Fruit fly (Drosophila melanogaster) whole organism, embryonic: ENCODE data around the gene mRpS10.
A peak's percentile ranks its signal among the peaks of the same experiment; 100 is the strongest.

Source experiments
- Antp ChIP-seq: fragments of 200-800 bp; sonication (Bioruptor generic); optimal IDR thresholded peaks from 3 replicates; lab custom pipeline; 2016; ENCODE audit warnings: missing biosample characterization, missing genetic modification characterization
- CG11695 ChIP-seq: fragments of 200-800 bp; sonication (Bioruptor generic); IDR thresholded peaks from 3 replicates; pipeline ENCODE4 v1.3.6; 2022; ENCODE audit warnings: missing biosample characterization, missing genetic modification characterization
- CG13123 ChIP-seq: fragments of 200-800 bp; sonication (Bioruptor generic); optimal IDR thresholded peaks from 2 replicates; lab custom pipeline; 2016; ENCODE audit warnings: missing biosample characterization, missing genetic modification characterization
- CG13287 ChIP-seq: fragments of 200-800 bp; sonication (Bioruptor generic); IDR thresholded peaks from 2 replicates; pipeline ENCODE4 v1.3.6; 2022; ENCODE audit warnings: missing biosample characterization, missing genetic modification characterization; ENCODE audit not compliant: partially characterized antibody
- CG14014 ChIP-seq: fragments of 200-800 bp; sonication (Bioruptor generic); IDR thresholded peaks from 2 replicates; pipeline ENCODE4 v1.3.6; 2022; ENCODE audit warnings: missing biosample characterization, missing genetic modification characterization
- CG15073 ChIP-seq: fragments of 200-800 bp; sonication (Bioruptor generic); optimal IDR thresholded peaks from 2 replicates; lab custom pipeline; 2016; ENCODE audit warnings: missing biosample characterization, missing genetic modification characterization
- CG15601 ChIP-seq: fragments of 200-800 bp; sonication (Bioruptor generic); optimal IDR thresholded peaks from 3 replicates; lab custom pipeline; 2019; ENCODE audit warnings: missing biosample characterization, mild to moderate bottlenecking, missing genetic modification characterization, moderate library complexity
- CG18262 ChIP-seq: fragments of 200-800 bp; optimal IDR thresholded peaks from 3 replicates; lab custom pipeline; 2019; ENCODE audit warnings: missing biosample characterization, mild to moderate bottlenecking, missing genetic modification characterization, moderate library complexity
- CG18619 ChIP-seq: fragments of 200-800 bp; sonication (Bioruptor generic); optimal IDR thresholded peaks from 3 replicates; lab custom pipeline; 2017; ENCODE audit warnings: missing biosample characterization, mild to moderate bottlenecking, missing genetic modification characterization
- CG2712 ChIP-seq: fragments of 200-800 bp; optimal IDR thresholded peaks from 3 replicates; lab custom pipeline; 2019; ENCODE audit warnings: missing biosample characterization, mild to moderate bottlenecking, missing genetic modification characterization, moderate library complexity
- CG32532 ChIP-seq: fragments of 200-800 bp; sonication (Bioruptor generic); IDR thresholded peaks from 2 replicates; pipeline ENCODE4 v1.3.6; 2022; ENCODE audit warnings: missing biosample characterization, missing genetic modification characterization
- CG33557 ChIP-seq: fragments of 200-800 bp; sonication (Bioruptor generic); optimal IDR thresholded peaks from 2 replicates; lab custom pipeline; 2019; ENCODE audit warnings: missing biosample characterization, mild to moderate bottlenecking, missing genetic modification characterization, moderate library complexity
- CG34422 ChIP-seq: fragments of 200-800 bp; sonication (Bioruptor generic); IDR thresholded peaks from 3 replicates; pipeline ENCODE4 v1.3.6; 2022; ENCODE audit warnings: missing biosample characterization, missing genetic modification characterization
- CG4707 ChIP-seq: fragments of 200-800 bp; sonication (Bioruptor generic); optimal IDR thresholded peaks from 2 replicates; lab custom pipeline; 2018; ENCODE audit warnings: missing biosample characterization, mild to moderate bottlenecking, missing genetic modification characterization, moderate library complexity
- CG6683 ChIP-seq: fragments of 200-800 bp; sonication (Bioruptor generic); optimal IDR thresholded peaks from 2 replicates; lab custom pipeline; 2017; ENCODE audit warnings: missing biosample characterization, mild to moderate bottlenecking, missing genetic modification characterization, missing genetic modification reagents
- CG6689 ChIP-seq: fragments of 200-800 bp; sonication (Bioruptor generic); IDR thresholded peaks from 2 replicates; pipeline ENCODE4 v1.3.6; 2022; ENCODE audit warnings: missing biosample characterization, missing genetic modification characterization
- CG6791 ChIP-seq: fragments of 200-800 bp; sonication (Bioruptor generic); IDR thresholded peaks from 3 replicates; pipeline ENCODE4 v1.3.6; 2022; ENCODE audit warnings: missing biosample characterization, missing genetic modification characterization; ENCODE audit not compliant: partially characterized antibody
- CG7556 ChIP-seq: fragments of 200-800 bp; sonication (Bioruptor generic); optimal IDR thresholded peaks from 2 replicates; lab custom pipeline; 2017; ENCODE audit warnings: missing biosample characterization, mild to moderate bottlenecking, missing genetic modification characterization
- CG7745 ChIP-seq: fragments of 200-800 bp; sonication (Bioruptor generic); optimal IDR thresholded peaks from 2 replicates; lab custom pipeline; 2018; ENCODE audit warnings: missing biosample characterization, mild to moderate bottlenecking, missing genetic modification characterization, moderate library complexity
- CG8765 ChIP-seq: fragments of 200-800 bp; sonication (Bioruptor generic); IDR thresholded peaks from 2 replicates; pipeline ENCODE4 v1.3.6; 2022; ENCODE audit warnings: missing biosample characterization, missing genetic modification characterization
- CkIIα-i1 ChIP-seq: fragments of 200-800 bp; sonication (Bioruptor generic); IDR thresholded peaks from 2 replicates; pipeline ENCODE4 v1.3.6; 2022; ENCODE audit warnings: missing biosample characterization, missing genetic modification characterization
- Dad ChIP-seq: fragments of 200-800 bp; sonication (Bioruptor generic); optimal IDR thresholded peaks from 3 replicates; lab custom pipeline; 2016; ENCODE audit warnings: missing biosample characterization, missing genetic modification characterization
- Dp ChIP-seq: fragments of 200-800 bp; sonication (Bioruptor generic); optimal IDR thresholded peaks from 2 replicates; lab custom pipeline; 2018; ENCODE audit warnings: missing biosample characterization, mild to moderate bottlenecking, missing genetic modification characterization, moderate library complexity
- E2f1 ChIP-seq: fragments of 200-800 bp; sonication (Bioruptor generic); IDR thresholded peaks from 2 replicates; pipeline ENCODE4 v1.3.6; 2022; ENCODE audit warnings: missing biosample characterization, missing genetic modification characterization
- E2f2 ChIP-seq: fragments of 200-800 bp; sonication (Bioruptor generic); IDR thresholded peaks from 2 replicates; pipeline ENCODE4 v1.3.6; 2022; ENCODE audit warnings: missing biosample characterization, missing genetic modification characterization
- Fer1 ChIP-seq: fragments of 200-800 bp; sonication (Bioruptor generic); optimal IDR thresholded peaks from 2 replicates; lab custom pipeline; 2017; ENCODE audit warnings: missing biosample characterization, mild to moderate bottlenecking, missing genetic modification characterization
- Lhr ChIP-seq: fragments of 200-800 bp; sonication (Bioruptor generic); optimal IDR thresholded peaks from 3 replicates; lab custom pipeline; 2017; ENCODE audit warnings: mild to moderate bottlenecking, missing biosample characterization, missing genetic modification reagents, missing genetic modification characterization
- Neu2 ChIP-seq: fragments of 200-800 bp; sonication (Bioruptor generic); optimal IDR thresholded peaks from 3 replicates; lab custom pipeline; 2016; ENCODE audit warnings: missing biosample characterization, missing genetic modification characterization, borderline replicate concordance
- Nf-YB ChIP-seq: fragments of 200-800 bp; sonication (Bioruptor generic); optimal IDR thresholded peaks from 3 replicates; lab custom pipeline; 2019; ENCODE audit warnings: missing biosample characterization, mild to moderate bottlenecking, missing genetic modification characterization, moderate library complexity
- NfI ChIP-seq: fragments of 200-800 bp; sonication (Bioruptor generic); optimal IDR thresholded peaks from 3 replicates; lab custom pipeline; 2018; ENCODE audit warnings: missing biosample characterization, mild to moderate bottlenecking, missing genetic modification characterization, moderate library complexity
- Pdp1 ChIP-seq, 2 experiments: fragments of 200-800 bp; sonication (Bioruptor generic); optimal IDR thresholded peaks; 3 replicates each; lab custom pipeline; 2016; ENCODE audit warnings: missing biosample characterization in 2 of 2, missing genetic modification characterization in 2 of 2, mild to moderate bottlenecking in 1 of 2, moderate library complexity in 1 of 2
- Side ChIP-seq: fragments of 200-800 bp; sonication (Bioruptor generic); optimal IDR thresholded peaks from 2 replicates; lab custom pipeline; 2016; ENCODE audit warnings: missing biosample characterization, missing genetic modification characterization
- ab ChIP-seq: fragments of 200-800 bp; sonication (Bioruptor generic); optimal IDR thresholded peaks from 2 replicates; lab custom pipeline; 2016; ENCODE audit warnings: missing biosample characterization, missing genetic modification characterization
- abd-A ChIP-seq: fragments of 200-800 bp; sonication (Bioruptor generic); optimal IDR thresholded peaks from 3 replicates; lab custom pipeline; 2019; ENCODE audit warnings: missing biosample characterization, mild to moderate bottlenecking, missing genetic modification characterization, moderate library complexity
- ato ChIP-seq: fragments of 200-800 bp; sonication (Bioruptor generic); IDR thresholded peaks from 2 replicates; pipeline ENCODE4 v1.3.6; 2022; ENCODE audit warnings: missing biosample characterization, missing genetic modification characterization; ENCODE audit not compliant: partially characterized antibody
- bcd ChIP-seq: fragments of 200-800 bp; sonication (Bioruptor generic); optimal IDR thresholded peaks from 2 replicates; lab custom pipeline; 2017; ENCODE audit warnings: missing biosample characterization, mild to moderate bottlenecking, missing genetic modification characterization
- br ChIP-seq: fragments of >200 bp; optimal IDR thresholded peaks from 2 replicates; lab custom pipeline; 2017
- danr ChIP-seq: fragments of 200-800 bp; sonication (Bioruptor generic); IDR thresholded peaks from 2 replicates; pipeline ENCODE4 v1.3.6; 2022; ENCODE audit warnings: missing biosample characterization, missing genetic modification characterization
- grn ChIP-seq: fragments of 200-800 bp; sonication (Bioruptor generic); optimal IDR thresholded peaks from 3 replicates; lab custom pipeline; 2017; ENCODE audit warnings: missing biosample characterization, missing genetic modification characterization
- hbn ChIP-seq: fragments of 200-800 bp; sonication (Bioruptor generic); IDR thresholded peaks from 2 replicates; pipeline ENCODE4 v1.3.6; 2022; ENCODE audit warnings: missing biosample characterization, missing genetic modification characterization; ENCODE audit not compliant: partially characterized antibody
- luna ChIP-seq: fragments of 200-800 bp; sonication (Bioruptor generic); optimal IDR thresholded peaks from 2 replicates; lab custom pipeline; 2016; ENCODE audit warnings: missing biosample characterization, missing genetic modification characterization
- pb ChIP-seq: fragments of 200-800 bp; sonication (Bioruptor generic); optimal IDR thresholded peaks from 3 replicates; lab custom pipeline; 2016; ENCODE audit warnings: missing biosample characterization, missing genetic modification characterization
- ro ChIP-seq: fragments of 200-800 bp; sonication (Bioruptor generic); IDR thresholded peaks from 2 replicates; pipeline ENCODE4 v1.3.6; 2022; ENCODE audit warnings: missing biosample characterization, missing genetic modification characterization
- sc ChIP-seq, 3 experiments: fragments of >200 bp in 2 of 3; fragments of 200-800 bp in 1 of 3; sonication (Bioruptor generic) in 1 of 3; optimal IDR thresholded peaks; 2 replicates in 2 of 3; 3 replicates in 1 of 3; lab custom pipeline; 2017; ENCODE audit warnings: mild to moderate bottlenecking in 1 of 3, missing biosample characterization in 1 of 3, missing genetic modification characterization in 1 of 3, missing genetic modification reagents in 1 of 3
- slou ChIP-seq: fragments of 200-800 bp; sonication (Bioruptor generic); optimal IDR thresholded peaks from 3 replicates; lab custom pipeline; 2016; ENCODE audit warnings: missing biosample characterization, missing genetic modification characterization
- tll ChIP-seq, 2 experiments: fragments of 200-800 bp in 1 of 2; fragments of >200 bp in 1 of 2; sonication (Bioruptor generic) in 1 of 2; optimal IDR thresholded peaks; 2 replicates each; lab custom pipeline; 2017 to 2019; ENCODE audit warnings: missing biosample characterization in 2 of 2, missing genetic modification characterization in 2 of 2, mild to moderate bottlenecking in 1 of 2, moderate library complexity in 1 of 2
- tup ChIP-seq: fragments of 200-800 bp; sonication (Bioruptor generic); optimal IDR thresholded peaks from 2 replicates; lab custom pipeline; 2016; ENCODE audit warnings: missing biosample characterization, mild to moderate bottlenecking, missing genetic modification characterization, moderate library complexity
- usp ChIP-seq: fragments of >200 bp; optimal IDR thresholded peaks from 2 replicates; lab custom pipeline; 2017; ENCODE audit warnings: missing biosample characterization, missing genetic modification characterization

mRpS10 gene

dm6 chr3R:15196134-15197034 is 33.1 kb upstream of the mRpS10 start, which contains the start of the genes Kpc1 and CG42542 (continued):
- TF ChIP-seq abd-A (tag; lab: Kevin White, UChicago) = no peak
- peak; percentile 84 for TF ChIP-seq ato (GFP tag; lab: Robert Waterston, UW)
- TF ChIP-seq Antp (GFP tag; lab: Kevin White, UChicago) = peak; percentile 49
- TF ChIP-seq Nf-YB (GFP tag; lab: Kevin White, UChicago) = peak; percentile 34
- TF ChIP-seq danr = peak; percentile 39; the same call in 1 of the 2 replicates
- TF ChIP-seq slou = peak; percentile 53
- peak; percentile 78 for TF ChIP-seq ab (GFP tag; lab: Kevin White, UChicago)
- peak; percentile 93 for TF ChIP-seq CG13287 (GFP tag; lab: Robert Waterston, UW)
- peak; percentile 57 for TF ChIP-seq CG33557 (GFP tag; lab: Kevin White, UChicago)
- TF ChIP-seq CG15073 (GFP tag; lab: Kevin White, UChicago) = no peak
- TF ChIP-seq CG15601 (tag; lab: Kevin White, UChicago) = peak; percentile 37
- peak; percentile 53; the same call in 1 of the 2 replicates for TF ChIP-seq CG14014
- no peak for TF ChIP-seq grn (GFP tag; lab: Kevin White, UChicago)
- TF ChIP-seq Side (GFP tag; lab: Kevin White, UChicago) = peak; percentile 61
- TF ChIP-seq CG7556 (GFP tag; lab: Kevin White, UChicago) = peak; percentile 75
- peak; percentile 89 for TF ChIP-seq hbn (GFP tag; lab: Robert Waterston, UW)
- TF ChIP-seq pb = peak; percentile 64
- no peak for TF ChIP-seq CG11695 (GFP tag; lab: Robert Waterston, UW)
- TF ChIP-seq luna = no peak
- TF ChIP-seq Dp (GFP tag; lab: Kevin White, UChicago) = peak; percentile 83
- TF ChIP-seq NfI (GFP tag; lab: Kevin White, UChicago) = peak; percentile 47
- peak; percentile 69 for TF ChIP-seq bcd (GFP tag; lab: Kevin White, UChicago)
- TF ChIP-seq Pdp1 (GFP tag; optimal IDR thresholded peaks at IDR 0.05; lab: Kevin White, UChicago) = peak; percentile 76 to 83
- TF ChIP-seq br (lab: Kevin White, UChicago) = no peak
- TF ChIP-seq usp (GFP tag; lab: Kevin White, UChicago) = no peak
- peak; percentile 72 for TF ChIP-seq CG34422 (GFP tag; lab: Robert Waterston, UW)
- peak; percentile 17 for TF ChIP-seq CG13123 (GFP tag; lab: Kevin White, UChicago)
- TF ChIP-seq Lhr (GFP tag; lab: Kevin White, UChicago) = peak; percentile 56
- TF ChIP-seq tup (GFP tag; lab: Kevin White, UChicago) = no peak
- TF ChIP-seq E2f2 (GFP tag; lab: Robert Waterston, UW) = peak; percentile 89
- no peak for TF ChIP-seq sc (optimal IDR thresholded peaks at IDR 0.05; lab: Kevin White, UChicago)
- TF ChIP-seq sc (GFP tag; optimal IDR thresholded peaks at IDR 0.05; lab: Kevin White, UChicago) = peak; percentile 53
- peak; percentile 31 for TF ChIP-seq CG2712 (tag; lab: Kevin White, UChicago)
- peak; percentile 80 for TF ChIP-seq CG6791 (GFP tag; lab: Robert Waterston, UW)
- TF ChIP-seq tll (GFP tag; optimal IDR thresholded peaks at IDR 0.05; lab: Kevin White, UChicago) = peak in 1 of 2 experiments; percentile 86
- TF ChIP-seq CG6683 = peak; percentile 40
- no peak for TF ChIP-seq CG7745 (tag; lab: Kevin White, UChicago)
- no peak for TF ChIP-seq ro
- TF ChIP-seq E2f1 (GFP tag; lab: Robert Waterston, UW) = no peak
- peak; percentile 50 for TF ChIP-seq Dad (GFP tag; lab: Kevin White, UChicago)
- TF ChIP-seq CG8765 (GFP tag; lab: Robert Waterston, UW) = no peak; the same call in 1 of the 2 replicates
- no peak for TF ChIP-seq Neu2 (GFP tag; lab: Kevin White, UChicago)
- TF ChIP-seq CG6689 (GFP tag; lab: Robert Waterston, UW) = peak; percentile 59
- no peak for TF ChIP-seq CkIIα-i1 (GFP tag; lab: Robert Waterston, UW)
- TF ChIP-seq CG18619 (GFP tag; lab: Kevin White, UChicago) = peak; percentile 60
- no peak for TF ChIP-seq Fer1 (GFP tag; lab: Kevin White, UChicago)
- peak; percentile 50 for TF ChIP-seq CG4707 (GFP tag; lab: Kevin White, UChicago)
- peak; percentile 74 for TF ChIP-seq CG32532 (GFP tag; lab: Robert Waterston, UW)
- TF ChIP-seq CG18262 = no peak
